Worm (Caenorhabditis elegans) whole organism, mixed stage, embryonic: ENCODE data around the gene srh-214.

Experiments
- M03D4.4 ChIP-seq: sonication (generic microtip); optimal IDR thresholded peaks from 2 replicates; lab custom pipeline; 2017; ENCODE audit warnings: mild to moderate bottlenecking, missing genetic modification characterization, missing compliant biosample characterization
- blmp-1 ChIP-seq: fragments of 150-350 bp; optimal IDR thresholded peaks from 2 replicates; lab custom pipeline; 2014; ENCODE audit warnings: missing biosample characterization, missing genetic modification characterization
- ces-1 ChIP-seq: fragments of 150-350 bp; optimal IDR thresholded peaks from 2 replicates; lab custom pipeline; 2014; ENCODE audit warnings: missing biosample characterization, missing genetic modification reagents, missing genetic modification characterization
- elt-1 ChIP-seq: sonication (generic microtip); optimal IDR thresholded peaks from 2 replicates; lab custom pipeline; 2017; ENCODE audit warnings: missing genetic modification characterization, mild to moderate bottlenecking, missing compliant biosample characterization, antibody characterized with exemption, moderate library complexity, borderline replicate concordance; ENCODE audit not compliant: insufficient read depth
- ham-2 ChIP-seq: fragments of 200-800 bp; sonication (Bioruptor generic); optimal IDR thresholded peaks from 2 replicates; lab custom pipeline; 2018; ENCODE audit warnings: mild to moderate bottlenecking, missing genetic modification characterization, missing compliant biosample characterization
- hlh-1 ChIP-seq: fragments of 150-350 bp; optimal IDR thresholded peaks from 2 replicates; lab custom pipeline; 2014; ENCODE audit warnings: missing biosample characterization, missing genetic modification reagents, missing genetic modification characterization
- lin-13 ChIP-seq: fragments of 150-350 bp; optimal IDR thresholded peaks from 2 replicates; lab custom pipeline; 2014; ENCODE audit warnings: missing biosample characterization, missing genetic modification characterization
- lsy-2 ChIP-seq: fragments of 150-350 bp; optimal IDR thresholded peaks from 2 replicates; lab custom pipeline; 2014; ENCODE audit warnings: missing biosample characterization, missing genetic modification characterization
- nhr-28 ChIP-seq: fragments of 150-350 bp; optimal IDR thresholded peaks from 2 replicates; lab custom pipeline; 2014; ENCODE audit warnings: missing biosample characterization, missing genetic modification characterization
- nhr-76 ChIP-seq: sonication (generic microtip); optimal IDR thresholded peaks from 2 replicates; lab custom pipeline; 2017; ENCODE audit warnings: missing biosample characterization, missing genetic modification characterization
- snpc-4 ChIP-seq: fragments of 150-350 bp; optimal IDR thresholded peaks from 2 replicates; lab custom pipeline; 2014; ENCODE audit warnings: missing biosample characterization, missing genetic modification characterization
- unc-39 ChIP-seq: fragments of 150-350 bp; optimal IDR thresholded peaks from 2 replicates; lab custom pipeline; 2014; ENCODE audit warnings: missing biosample characterization, missing genetic modification characterization
- unc-62 ChIP-seq: fragments of 150-350 bp; optimal IDR thresholded peaks from 2 replicates; lab custom pipeline; 2014; ENCODE audit warnings: missing biosample characterization, missing genetic modification reagents, missing genetic modification characterization
- ztf-11 ChIP-seq: fragments of 150-350 bp; optimal IDR thresholded peaks from 2 replicates; lab custom pipeline; 2014; ENCODE audit warnings: missing biosample characterization, missing genetic modification characterization

- TF ChIP-seq unc-39 (tag; lab: Kevin White, UChicago) (no peak), lsy-2 (tag; lab: Kevin White, UChicago) (no peak), M03D4.4 (tag; lab: Kevin White, UChicago) (no peak), blmp-1 (no peak), snpc-4 (tag; lab: Kevin White, UChicago) (no peak), lin-13 (tag; lab: Kevin White, UChicago) (no peak), ham-2 (GFP tag; lab: Kevin White, UChicago) (no peak), nhr-28 (tag; lab: Kevin White, UChicago) (no peak), hlh-1 (tag; lab: Kevin White, UChicago) (no peak), unc-62 (no peak), elt-1 (tag; lab: Kevin White, UChicago) (no peak), ces-1 (GFP tag; lab: Kevin White, UChicago) (no peak), ztf-11 (tag; lab: Kevin White, UChicago) (no peak), nhr-76 (tag; lab: Kevin White, UChicago) (no peak)
These were observed 11.4 kb upstream of the srh-214 start, which contains the start of gene clec-40 for ce11 chrV:16840961-16841360.
